Worm (Caenorhabditis elegans) whole organism, L1 larva: ENCODE data around the gene F56C9.6.

Experiments used
- C16A3.4 ChIP-seq: fragments of 150-350 bp; optimal IDR thresholded peaks from 2 replicates; lab custom pipeline; 2014; ENCODE audit warnings: missing biosample characterization, missing genetic modification characterization
- F16B12.6 ChIP-seq: fragments of 150-350 bp; optimal IDR thresholded peaks from 2 replicates; lab custom pipeline; 2014; ENCODE audit warnings: missing biosample characterization, missing genetic modification characterization
- Y116A8C.19 ChIP-seq: sonication (generic microtip); optimal IDR thresholded peaks from 2 replicates; lab custom pipeline; 2016; ENCODE audit warnings: missing compliant biosample characterization, missing genetic modification characterization, borderline replicate concordance
- aha-1 ChIP-seq: fragments of 150-350 bp; optimal IDR thresholded peaks from 2 replicates; lab custom pipeline; 2014; ENCODE audit warnings: missing biosample characterization, missing genetic modification characterization
- ama-1 ChIP-seq: fragments of 150-350 bp; optimal IDR thresholded peaks from 2 replicates; lab custom pipeline; 2014
- ceh-82 ChIP-seq, 3 experiments: fragments of 150-350 bp in 1 of 3; sonication (generic microtip) in 2 of 3; optimal IDR thresholded peaks; 2 replicates each; lab custom pipeline; 2014 to 2017; ENCODE audit warnings: missing biosample characterization in 3 of 3, missing genetic modification characterization in 3 of 3
- ceh-88 ChIP-seq: fragments of 200-800 bp; sonication (Bioruptor generic); IDR thresholded peaks from 2 replicates; pipeline ENCODE4 v1.3.6; 2022; ENCODE audit warnings: missing genetic modification characterization, missing compliant biosample characterization
- ces-1 ChIP-seq: fragments of 150-350 bp; optimal IDR thresholded peaks from 2 replicates; lab custom pipeline; 2014; ENCODE audit warnings: missing biosample characterization, missing genetic modification reagents, missing genetic modification characterization
- dpl-1 ChIP-seq, 3 experiments: fragments of 150-350 bp in 2 of 3; sonication (generic microtip) in 1 of 3; optimal IDR thresholded peaks; 2 replicates each; lab custom pipeline; 2014 to 2017; ENCODE audit warnings: missing biosample characterization in 3 of 3, missing genetic modification characterization in 3 of 3, missing genetic modification reagents in 3 of 3
- efl-1 ChIP-seq, 4 experiments: fragments of 150-350 bp; optimal IDR thresholded peaks in 3 of 4; peaks in 1 of 4; 1 replicate in 1 of 4; 2 replicates in 3 of 4; lab custom pipeline; 2014; ENCODE audit warnings: missing biosample characterization in 2 of 4, missing genetic modification characterization in 2 of 4, missing genetic modification reagents in 2 of 4
- efl-3 ChIP-seq: fragments of 200-800 bp; sonication (Bioruptor generic); optimal IDR thresholded peaks from 2 replicates; lab custom pipeline; 2018; ENCODE audit warnings: mild to moderate bottlenecking, missing genetic modification characterization, missing compliant biosample characterization
- egl-13 ChIP-seq: sonication (generic microtip); optimal IDR thresholded peaks from 2 replicates; lab custom pipeline; 2016; ENCODE audit warnings: missing genotype, missing genetic modification reagents, missing genetic modification characterization, missing compliant biosample characterization
- elt-2 ChIP-seq: sonication (generic microtip); optimal IDR thresholded peaks from 2 replicates; lab custom pipeline; 2016; ENCODE audit warnings: missing genetic modification characterization, mild to moderate bottlenecking, inconsistent platforms, missing compliant biosample characterization, missing genetic modification reagents
- elt-3 ChIP-seq, 6 experiments: fragments of 150-350 bp in 1 of 6; sonication (generic microtip); optimal IDR thresholded peaks; 2 replicates each; lab custom pipeline; 2017 to 2018; ENCODE audit warnings: missing biosample characterization in 6 of 6, missing genetic modification characterization in 6 of 6, inconsistent platforms in 1 of 6
- fkh-4 ChIP-seq: sonication (generic microtip); optimal IDR thresholded peaks from 2 replicates; lab custom pipeline; 2016; ENCODE audit warnings: missing compliant biosample characterization, missing genetic modification characterization, borderline replicate concordance
- fos-1 ChIP-seq: fragments of 150-350 bp; optimal IDR thresholded peaks from 2 replicates; lab custom pipeline; 2014; ENCODE audit warnings: missing biosample characterization, missing genetic modification characterization
- hpl-2 ChIP-seq: fragments of 150-350 bp; optimal IDR thresholded peaks from 2 replicates; lab custom pipeline; 2014; ENCODE audit warnings: missing biosample characterization, missing genetic modification reagents, missing genetic modification characterization
- irx-1 ChIP-seq: sonication (generic microtip); optimal IDR thresholded peaks from 2 replicates; lab custom pipeline; 2016; ENCODE audit warnings: missing genetic modification characterization, missing compliant biosample characterization
- isw-1 ChIP-seq: fragments of 200-800 bp; sonication (Bioruptor generic); IDR thresholded peaks from 2 replicates; pipeline ENCODE4 v1.3.6; 2022; ENCODE audit warnings: missing genetic modification characterization, missing compliant biosample characterization
- jun-1 ChIP-seq: fragments of 150-350 bp; optimal IDR thresholded peaks from 2 replicates; lab custom pipeline; 2014; ENCODE audit warnings: missing biosample characterization, missing genetic modification reagents, missing genetic modification characterization
- lin-13 ChIP-seq: fragments of 150-350 bp; optimal IDR thresholded peaks from 2 replicates; lab custom pipeline; 2014; ENCODE audit warnings: missing biosample characterization, missing genetic modification reagents, missing genetic modification characterization
- lin-15B ChIP-seq: fragments of 150-350 bp; sonication (generic microtip); optimal IDR thresholded peaks from 3 replicates; lab custom pipeline; 2014; ENCODE audit warnings: missing biosample characterization, missing genetic modification characterization
- lin-35 ChIP-seq, 2 experiments: fragments of 150-350 bp; optimal IDR thresholded peaks; 2 replicates each; lab custom pipeline; 2014; ENCODE audit warnings: missing biosample characterization in 2 of 2, missing genetic modification characterization in 2 of 2, missing genetic modification reagents in 2 of 2
- lir-3 ChIP-seq: sonication (generic microtip); optimal IDR thresholded peaks from 2 replicates; lab custom pipeline; 2016; ENCODE audit warnings: mild to moderate bottlenecking, missing genetic modification characterization, moderate library complexity, missing compliant biosample characterization; ENCODE audit not compliant: poor library complexity
- lsy-2 ChIP-seq, 2 experiments: fragments of 150-350 bp; optimal IDR thresholded peaks; 2 replicates each; lab custom pipeline; 2014; ENCODE audit warnings: missing biosample characterization in 2 of 2, missing genetic modification characterization in 2 of 2
- mab-9 ChIP-seq: fragments of 200-800 bp; sonication (Bioruptor generic); IDR thresholded peaks from 2 replicates; pipeline ENCODE4 v1.3.6; 2022; ENCODE audit warnings: missing genetic modification reagents, missing genetic modification characterization, missing compliant biosample characterization
- mdl-1 ChIP-seq, 2 experiments: fragments of 150-350 bp; optimal IDR thresholded peaks; 2 replicates each; lab custom pipeline; 2014 to 2017; ENCODE audit warnings: missing biosample characterization in 2 of 2, missing genetic modification characterization in 2 of 2, inconsistent platforms in 1 of 2
- mep-1 ChIP-seq: fragments of 150-350 bp; optimal IDR thresholded peaks from 2 replicates; lab custom pipeline; 2014; ENCODE audit warnings: missing biosample characterization, missing genetic modification characterization
- nhr-19 ChIP-seq: fragments of 200-800 bp; sonication (Bioruptor generic); conservative IDR thresholded peaks from 2 replicates; pipeline ENCODE4 v1.3.6; 2022; ENCODE audit warnings: missing genetic modification characterization, missing compliant biosample characterization
- nhr-20 ChIP-seq: sonication (generic microtip); optimal IDR thresholded peaks from 2 replicates; lab custom pipeline; 2016; ENCODE audit warnings: mild to moderate bottlenecking, missing genetic modification characterization, missing compliant biosample characterization
- nhr-47 ChIP-seq: sonication (generic microtip); optimal IDR thresholded peaks from 2 replicates; lab custom pipeline; 2016; ENCODE audit warnings: mild to moderate bottlenecking, missing genetic modification characterization, moderate library complexity, missing compliant biosample characterization
- nhr-71 ChIP-seq: sonication (generic microtip); optimal IDR thresholded peaks from 2 replicates; lab custom pipeline; 2016; ENCODE audit warnings: mild to moderate bottlenecking, missing genetic modification characterization, moderate library complexity, missing compliant biosample characterization
- nhr-85 ChIP-seq: sonication (generic microtip); peaks from one replicate; lab custom pipeline; 2016; ENCODE audit warnings: missing genetic modification characterization, inconsistent platforms, missing compliant biosample characterization
- nhr-90 ChIP-seq: sonication (generic microtip); optimal IDR thresholded peaks from 2 replicates; lab custom pipeline; 2016; ENCODE audit warnings: mild to moderate bottlenecking, missing genetic modification characterization, missing compliant biosample characterization; ENCODE audit not compliant: poor library complexity
- rnt-1 ChIP-seq: sonication (generic microtip); optimal IDR thresholded peaks from 2 replicates; lab custom pipeline; 2016; ENCODE audit warnings: mild to moderate bottlenecking, missing genetic modification characterization, moderate library complexity, missing compliant biosample characterization
- skn-1 ChIP-seq: fragments of 150-350 bp; optimal IDR thresholded peaks from 2 replicates; lab custom pipeline; 2014; ENCODE audit warnings: missing biosample characterization, missing genetic modification characterization
- snpc-4 ChIP-seq: fragments of 150-350 bp; optimal IDR thresholded peaks from 2 replicates; lab custom pipeline; 2014; ENCODE audit warnings: missing biosample characterization, missing genetic modification characterization
- snu-23 ChIP-seq: sonication (generic microtip); optimal IDR thresholded peaks from 2 replicates; lab custom pipeline; 2016; ENCODE audit warnings: missing genetic modification characterization, missing compliant biosample characterization
- sptf-1 ChIP-seq: fragments of 150-350 bp; optimal IDR thresholded peaks from 2 replicates; lab custom pipeline; 2014; ENCODE audit warnings: missing biosample characterization, missing genetic modification characterization
- swsn-7 ChIP-seq: sonication (generic microtip); optimal IDR thresholded peaks from 2 replicates; lab custom pipeline; 2016; ENCODE audit warnings: missing genetic modification characterization, missing compliant biosample characterization
- tbx-2 ChIP-seq: sonication (generic microtip); optimal IDR thresholded peaks from 2 replicates; lab custom pipeline; 2016; ENCODE audit warnings: missing genetic modification characterization, missing compliant biosample characterization
- tlp-1 ChIP-seq: fragments of 150-350 bp; optimal IDR thresholded peaks from 2 replicates; lab custom pipeline; 2014; ENCODE audit warnings: missing biosample characterization, missing genetic modification characterization
- unc-130 ChIP-seq: fragments of 150-350 bp; optimal IDR thresholded peaks from 2 replicates; lab custom pipeline; 2017; ENCODE audit warnings: missing biosample characterization, missing genetic modification characterization, inconsistent platforms
- unc-30 ChIP-seq: sonication (generic microtip); optimal IDR thresholded peaks from 2 replicates; lab custom pipeline; 2017; ENCODE audit warnings: missing biosample characterization, missing genetic modification characterization
- unc-62 ChIP-seq: fragments of 150-350 bp; optimal IDR thresholded peaks from 2 replicates; lab custom pipeline; 2014; ENCODE audit warnings: missing biosample characterization, missing genetic modification reagents, missing genetic modification characterization
- unc-86 ChIP-seq: sonication (generic microtip); optimal IDR thresholded peaks from 2 replicates; lab custom pipeline; 2016; ENCODE audit warnings: missing genetic modification characterization, missing compliant biosample characterization
- xbp-1 ChIP-seq: sonication (generic microtip); optimal IDR thresholded peaks from 2 replicates; lab custom pipeline; 2016; ENCODE audit warnings: missing genetic modification characterization, missing compliant biosample characterization
- zip-4 ChIP-seq: fragments of 200-800 bp; sonication (Bioruptor generic); optimal IDR thresholded peaks from 2 replicates; lab custom pipeline; 2018; ENCODE audit warnings: mild to moderate bottlenecking, missing genetic modification characterization, moderate library complexity, missing compliant biosample characterization
- ztf-11 ChIP-seq, 2 experiments: sonication (generic microtip); optimal IDR thresholded peaks; 2 replicates each; lab custom pipeline; 2016 to 2017; ENCODE audit warnings: missing genetic modification characterization in 2 of 2, missing biosample characterization in 1 of 2, missing compliant biosample characterization in 1 of 2

The F56C9.6 gene

ce11 chrIII:7272828-7273227 is 37.7 kb downstream of the F56C9.6 start (continued):
- TF ChIP-seq egl-13 (tag; lab: Kevin White, UChicago) (no peak), nhr-20 (peak; percentile 97), tlp-1 (no peak), unc-86 (tag; lab: Kevin White, UChicago) (no peak), elt-2 (tag; lab: Kevin White, UChicago) (no peak), ztf-11 (tag; optimal IDR thresholded peaks at IDR 0.05; lab: Kevin White, UChicago) (no peak), zip-4 (no peak), nhr-85 (tag; lab: Kevin White, UChicago) (peak; percentile 96), F16B12.6 (tag; lab: Kevin White, UChicago) (no peak), sptf-1 (tag; lab: Kevin White, UChicago) (no peak), dpl-1 (GFP tag; optimal IDR thresholded peaks at IDR 0.05; lab: Kevin White, UChicago) (peak in 2 of 3 experiments; percentile 53 to 64), fos-1 (tag; lab: Kevin White, UChicago) (no peak), irx-1 (tag; lab: Kevin White, UChicago) (peak; percentile 21), mab-9 (GFP tag; lab: Robert Waterston, UW) (no peak), C16A3.4 (tag; lab: Kevin White, UChicago) (peak; percentile 21), unc-130 (tag; lab: Kevin White, UChicago) (peak; percentile 77), lin-15B (tag; lab: Kevin White, UChicago) (no peak), Y116A8C.19 (tag; lab: Kevin White, UChicago) (no peak), aha-1 (tag; lab: Kevin White, UChicago) (no peak), fkh-4 (tag; lab: Kevin White, UChicago) (no peak), ceh-82 (tag; optimal IDR thresholded peaks at IDR 0.05; lab: Kevin White, UChicago) (peak in 1 of 3 experiments; percentile 8), lin-35 (GFP tag; optimal IDR thresholded peaks at IDR 0.05; lab: Kevin White, UChicago) (peak in 1 of 2 experiments; percentile 79)

ce11 chrIII:7272088-7272487 is 38.5 kb downstream of the F56C9.6 start:
- TF ChIP-seq mdl-1 (tag; optimal IDR thresholded peaks at IDR 0.05; lab: Kevin White, UChicago): peak in 1 of 2 experiments; percentile 87
- TF ChIP-seq lsy-2 (tag; optimal IDR thresholded peaks at IDR 0.05; lab: Kevin White, UChicago): peak; percentile 38 to 61
- TF ChIP-seq tbx-2 (tag; lab: Kevin White, UChicago): peak; percentile 39
- no peak for TF ChIP-seq isw-1 (GFP tag; lab: Robert Waterston, UW)
- TF ChIP-seq snpc-4 (tag; lab: Kevin White, UChicago): peak; percentile 2
- TF ChIP-seq elt-3 (tag; optimal IDR thresholded peaks at IDR 0.05; lab: Kevin White, UChicago): peak in 1 of 6 experiments; percentile 6
- peak; percentile 24 for TF ChIP-seq irx-1 (tag; lab: Kevin White, UChicago)
- TF ChIP-seq nhr-71 (tag; lab: Kevin White, UChicago): peak; percentile 84
- TF ChIP-seq mep-1 (tag; lab: Kevin White, UChicago): peak; percentile 87
- peak; percentile 84 for TF ChIP-seq nhr-20
- TF ChIP-seq nhr-90 (tag; lab: Kevin White, UChicago): peak; percentile 57
- peak; percentile 21 for TF ChIP-seq C16A3.4 (tag; lab: Kevin White, UChicago)
- peak; percentile 92 for TF ChIP-seq nhr-85 (tag; lab: Kevin White, UChicago)
- TF ChIP-seq skn-1: peak; percentile 65
- TF ChIP-seq unc-30 (tag; lab: Kevin White, UChicago): no peak
- peak; percentile 40 for TF ChIP-seq elt-2 (tag; lab: Kevin White, UChicago)
- no peak for TF ChIP-seq aha-1 (tag; lab: Kevin White, UChicago)
- TF ChIP-seq ama-1 (lab: Kevin White, UChicago): no peak
- no peak for TF ChIP-seq unc-62
- peak; percentile 27 to 60 for TF ChIP-seq efl-1 (optimal IDR thresholded peaks at IDR 0.05; lab: Kevin White, UChicago)
- peak; percentile 56 to 96 for TF ChIP-seq efl-1 (GFP tag; optimal IDR thresholded peaks at IDR 0.05 in 1 of 2; lab: Kevin White, UChicago)
- peak in 1 of 2 experiments; percentile 58 for TF ChIP-seq ztf-11 (tag; optimal IDR thresholded peaks at IDR 0.05; lab: Kevin White, UChicago)
- TF ChIP-seq nhr-19 (GFP tag; lab: Robert Waterston, UW): peak; percentile 68
- peak; percentile 4 for TF ChIP-seq efl-3 (GFP tag; lab: Kevin White, UChicago)
- peak; percentile 36 to 67 for TF ChIP-seq lin-35 (GFP tag; optimal IDR thresholded peaks at IDR 0.05; lab: Kevin White, UChicago)
- peak; percentile 56 for TF ChIP-seq lir-3 (tag; lab: Kevin White, UChicago)
- TF ChIP-seq jun-1: peak; percentile 9
- TF ChIP-seq nhr-47 (tag; lab: Kevin White, UChicago): peak; percentile 55
- TF ChIP-seq ces-1: no peak
- 0 out of 2 replicates have a peak, but pooled peaks have one; percentile 32 for TF ChIP-seq ceh-88 (GFP tag; lab: Robert Waterston, UW)
- TF ChIP-seq snu-23 (GFP tag; lab: Kevin White, UChicago): peak; percentile 76
- peak; percentile 41 for TF ChIP-seq swsn-7 (tag; lab: Kevin White, UChicago)
- peak; percentile 62 for TF ChIP-seq lin-13 (GFP tag; lab: Kevin White, UChicago)
- no peak for TF ChIP-seq hpl-2 (GFP tag; lab: Kevin White, UChicago)
- peak; percentile 44 for TF ChIP-seq xbp-1 (tag; lab: Kevin White, UChicago)
- TF ChIP-seq rnt-1 (tag; lab: Kevin White, UChicago): peak; percentile 47
